Fruit fly (Drosophila melanogaster): ENCODE data around the gene CG9902.

DNA sequence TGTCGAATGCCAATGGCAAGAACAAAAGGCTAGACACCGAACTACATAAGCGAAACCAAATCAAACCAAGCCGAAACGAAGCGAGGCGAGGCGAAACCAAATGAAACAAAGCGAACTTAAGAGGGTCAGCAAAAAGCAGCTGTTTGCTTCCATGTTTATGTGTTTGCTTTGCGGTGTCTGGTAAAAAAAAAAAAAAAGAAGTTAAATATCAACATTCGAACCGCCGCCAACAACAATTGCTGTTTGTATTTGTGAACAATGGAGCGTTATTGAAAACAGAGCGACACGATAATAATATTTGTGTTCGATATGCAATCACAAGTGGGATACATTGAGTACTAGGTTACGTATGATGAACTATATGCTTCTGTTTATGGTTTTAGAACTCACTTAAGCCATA is 26.3 kb upstream of the CG9902 start:
- TF ChIP-seq slbo (GFP tag; IDR thresholded peaks at IDR 0.05) (no peak), CG13287 (GFP tag; IDR thresholded peaks at IDR 0.05; ENCODE audit: partially characterized antibody) (no peak), Rx (GFP tag; IDR thresholded peaks at IDR 0.05) (no peak), Hsf (GFP tag; optimal IDR thresholded peaks at IDR 0.05) (no peak), bigmax (GFP tag; optimal IDR thresholded peaks at IDR 0.05) (no peak)
